Worm (Caenorhabditis elegans) whole organism, late embryonic: Measurements from ENCODE around the gene hsp-16.2.

Source experiments
- C38D4.7 ChIP-seq: fragments of 200-800 bp; sonication (Bioruptor generic); optimal IDR thresholded peaks from 2 replicates; lab custom pipeline; 2018; ENCODE audit warnings: mild to moderate bottlenecking, missing genetic modification characterization, moderate library complexity, missing compliant biosample characterization
- K02D7.2 ChIP-seq: sonication (generic microtip); optimal IDR thresholded peaks from 2 replicates; lab custom pipeline; 2017; ENCODE audit warnings: mild to moderate bottlenecking, missing genetic modification characterization, missing compliant biosample characterization
- T23F11.4 ChIP-seq: fragments of 200-800 bp; sonication (Bioruptor generic); optimal IDR thresholded peaks from 2 replicates; lab custom pipeline; 2018; ENCODE audit warnings: mild to moderate bottlenecking, missing genetic modification characterization, missing compliant biosample characterization
- ahr-1 ChIP-seq: sonication (generic microtip); optimal IDR thresholded peaks from 2 replicates; lab custom pipeline; 2016; ENCODE audit warnings: missing genetic modification characterization, missing compliant biosample characterization
- ama-1 ChIP-seq: fragments of 150-350 bp; optimal IDR thresholded peaks from 2 replicates; lab custom pipeline; 2014
- ceh-14 ChIP-seq: sonication (generic microtip); optimal IDR thresholded peaks from 2 replicates; lab custom pipeline; 2016; ENCODE audit warnings: missing genotype, missing genetic modification characterization, missing compliant biosample characterization
- ceh-19 ChIP-seq: fragments of 200-800 bp; sonication (Bioruptor generic); optimal IDR thresholded peaks from 2 replicates; lab custom pipeline; 2018; ENCODE audit warnings: mild to moderate bottlenecking, missing genetic modification characterization, missing compliant biosample characterization
- ceh-22 ChIP-seq: sonication (generic microtip); optimal IDR thresholded peaks from 2 replicates; lab custom pipeline; 2017; ENCODE audit warnings: missing biosample characterization, missing genetic modification characterization
- ceh-24 ChIP-seq: sonication (generic microtip); optimal IDR thresholded peaks from 2 replicates; lab custom pipeline; 2016; ENCODE audit warnings: mild to moderate bottlenecking, missing genetic modification characterization, missing compliant biosample characterization
- ceh-31 ChIP-seq: sonication (generic microtip); optimal IDR thresholded peaks from 2 replicates; lab custom pipeline; 2016; ENCODE audit warnings: missing genetic modification characterization, missing compliant biosample characterization
- ceh-34 ChIP-seq: sonication (generic microtip); optimal IDR thresholded peaks from 2 replicates; lab custom pipeline; 2016; ENCODE audit warnings: mild to moderate bottlenecking, missing genetic modification characterization, missing compliant biosample characterization
- ceh-45 ChIP-seq: fragments of 200-800 bp; sonication (Bioruptor generic); IDR thresholded peaks from 2 replicates; pipeline ENCODE4 v1.3.6; 2022; ENCODE audit warnings: missing genetic modification reagents, missing genetic modification characterization, missing compliant biosample characterization
- ceh-6 ChIP-seq: fragments of 200-800 bp; sonication (Bioruptor generic); optimal IDR thresholded peaks from 2 replicates; lab custom pipeline; 2018; ENCODE audit warnings: mild to moderate bottlenecking, missing genetic modification characterization, missing compliant biosample characterization
- ceh-9 ChIP-seq: sonication (generic microtip); optimal IDR thresholded peaks from 2 replicates; lab custom pipeline; 2016; ENCODE audit warnings: mild to moderate bottlenecking, missing genetic modification characterization, inconsistent platforms, missing compliant biosample characterization
- che-1 ChIP-seq: sonication (generic microtip); optimal IDR thresholded peaks from 2 replicates; lab custom pipeline; 2016; ENCODE audit warnings: mild to moderate bottlenecking, missing genetic modification characterization, missing compliant biosample characterization
- dve-1 ChIP-seq: sonication (generic microtip); optimal IDR thresholded peaks from 2 replicates; lab custom pipeline; 2017; ENCODE audit warnings: antibody characterized with exemption, mild to moderate bottlenecking, missing genetic modification characterization, missing compliant biosample characterization
- elt-2 ChIP-seq: sonication (generic microtip); optimal IDR thresholded peaks from 2 replicates; lab custom pipeline; 2016; ENCODE audit warnings: missing genetic modification reagents, missing genetic modification characterization, missing compliant biosample characterization
- fax-1 ChIP-seq: sonication (generic microtip); optimal IDR thresholded peaks from 2 replicates; lab custom pipeline; 2016; ENCODE audit warnings: missing genotype, missing genetic modification characterization, missing compliant biosample characterization
- fkh-10 ChIP-seq: fragments of 150-350 bp; optimal IDR thresholded peaks from 2 replicates; lab custom pipeline; 2014; ENCODE audit warnings: missing biosample characterization, missing genetic modification reagents, missing genetic modification characterization
- fkh-6 ChIP-seq: sonication (generic microtip); optimal IDR thresholded peaks from 2 replicates; lab custom pipeline; 2016; ENCODE audit warnings: missing genetic modification characterization, missing compliant biosample characterization
- gmeb-2 ChIP-seq: sonication (generic microtip); optimal IDR thresholded peaks from 2 replicates; lab custom pipeline; 2016; ENCODE audit warnings: missing genetic modification characterization, inconsistent platforms, missing compliant biosample characterization
- hlh-13 ChIP-seq: fragments of 200-800 bp; sonication (Bioruptor generic); optimal IDR thresholded peaks from 2 replicates; lab custom pipeline; 2018; ENCODE audit warnings: mild to moderate bottlenecking, missing genetic modification characterization, missing compliant biosample characterization
- hlh-15 ChIP-seq: sonication (generic microtip); optimal IDR thresholded peaks from 2 replicates; lab custom pipeline; 2016; ENCODE audit warnings: missing genetic modification characterization, missing compliant biosample characterization
- lim-6 ChIP-seq: sonication (generic microtip); optimal IDR thresholded peaks from 2 replicates; lab custom pipeline; 2016; ENCODE audit warnings: missing genetic modification characterization, missing compliant biosample characterization
- lin-11 ChIP-seq: fragments of 200-800 bp; sonication (Bioruptor generic); optimal IDR thresholded peaks from 2 replicates; lab custom pipeline; 2018; ENCODE audit warnings: mild to moderate bottlenecking, missing genetic modification characterization, missing compliant biosample characterization
- madf-2 ChIP-seq: sonication (generic microtip); optimal IDR thresholded peaks from 2 replicates; lab custom pipeline; 2017; ENCODE audit warnings: missing genetic modification characterization, missing compliant biosample characterization
- nfya-1 ChIP-seq: sonication (generic microtip); optimal IDR thresholded peaks from 2 replicates; lab custom pipeline; 2017; ENCODE audit warnings: missing genetic modification characterization, mild to moderate bottlenecking, missing compliant biosample characterization, antibody characterized with exemption, moderate library complexity
- nhr-232 ChIP-seq: sonication (generic microtip); optimal IDR thresholded peaks from 2 replicates; lab custom pipeline; 2016; ENCODE audit warnings: missing genetic modification characterization, missing compliant biosample characterization
- odd-2 ChIP-seq: sonication (generic microtip); optimal IDR thresholded peaks from 2 replicates; lab custom pipeline; 2017; ENCODE audit warnings: antibody characterized with exemption, mild to moderate bottlenecking, missing genetic modification characterization, missing compliant biosample characterization
- pat-9 ChIP-seq: fragments of 200-800 bp; sonication (Bioruptor generic); optimal IDR thresholded peaks from 2 replicates; lab custom pipeline; 2018; ENCODE audit warnings: mild to moderate bottlenecking, missing genetic modification characterization, moderate library complexity, missing compliant biosample characterization
- pha-2 ChIP-seq: sonication (generic microtip); optimal IDR thresholded peaks from 2 replicates; lab custom pipeline; 2017; ENCODE audit warnings: mild to moderate bottlenecking, missing genetic modification characterization, missing compliant biosample characterization
- pqm-1 ChIP-seq: sonication (generic microtip); optimal IDR thresholded peaks from 2 replicates; lab custom pipeline; 2016; ENCODE audit warnings: missing genetic modification characterization, missing compliant biosample characterization
- pros-1 ChIP-seq: fragments of 150-350 bp; optimal IDR thresholded peaks from 2 replicates; lab custom pipeline; 2014; ENCODE audit warnings: missing biosample characterization, missing genetic modification reagents, missing genetic modification characterization
- sox-2 ChIP-seq: fragments of 200-800 bp; sonication (Bioruptor generic); IDR thresholded peaks from 2 replicates; pipeline ENCODE4 v1.3.6; 2022; ENCODE audit warnings: missing genetic modification reagents, missing genetic modification characterization, missing compliant biosample characterization
- sox-4 ChIP-seq: sonication (generic microtip); optimal IDR thresholded peaks from 2 replicates; lab custom pipeline; 2017; ENCODE audit warnings: mild to moderate bottlenecking, missing genetic modification characterization, inconsistent platforms, missing compliant biosample characterization
- syd-9 ChIP-seq: sonication (generic microtip); optimal IDR thresholded peaks from 2 replicates; lab custom pipeline; 2016; ENCODE audit warnings: mild to moderate bottlenecking, missing genetic modification characterization, moderate library complexity, missing compliant biosample characterization
- tbx-2 ChIP-seq: sonication (generic microtip); optimal IDR thresholded peaks from 2 replicates; lab custom pipeline; 2016; ENCODE audit warnings: missing genetic modification characterization, missing compliant biosample characterization
- ttx-3 ChIP-seq: sonication (generic microtip); optimal IDR thresholded peaks from 2 replicates; lab custom pipeline; 2016; ENCODE audit warnings: missing genetic modification reagents, missing genetic modification characterization, missing compliant biosample characterization
- unc-42 ChIP-seq: sonication (generic microtip); optimal IDR thresholded peaks from 2 replicates; lab custom pipeline; 2016; ENCODE audit warnings: missing genotype, missing genetic modification characterization, missing compliant biosample characterization
- unc-86 ChIP-seq: sonication (generic microtip); optimal IDR thresholded peaks from 2 replicates; lab custom pipeline; 2016; ENCODE audit warnings: missing genetic modification characterization, missing compliant biosample characterization
- zip-5 ChIP-seq: sonication (generic microtip); optimal IDR thresholded peaks from 2 replicates; lab custom pipeline; 2016; ENCODE audit warnings: missing genetic modification characterization, missing compliant biosample characterization
- ztf-16 ChIP-seq: sonication (generic microtip); optimal IDR thresholded peaks from 2 replicates; lab custom pipeline; 2017; ENCODE audit warnings: missing genetic modification characterization, missing compliant biosample characterization

Gene hsp-16.2

ce11 chrV:1845977-1846376, 41.2 kb upstream of the hsp-16.2 start, which contains the start of gene T10B5.7:
TSS of gene T10B5.7 (plus strand) at chrV:1846201.
- TF ChIP-seq hlh-13 (GFP tag; lab: Kevin White, UChicago): no peak
- no peak for TF ChIP-seq ceh-9
- TF ChIP-seq pat-9 (tag; lab: Kevin White, UChicago): no peak
- no peak for TF ChIP-seq nhr-232
- peak; percentile 79 for TF ChIP-seq elt-2 (tag; lab: Kevin White, UChicago)
- no peak for TF ChIP-seq unc-86 (tag; lab: Kevin White, UChicago)
- TF ChIP-seq ceh-14 (tag; lab: Kevin White, UChicago): no peak
- TF ChIP-seq, all 69 proteins: peak for 1

ce11 chrV:1841744-1842143, 37.0 kb upstream of the hsp-16.2 start, which contains the start of gene T10B5.8:
TSS of gene T10B5.8 (plus strand) at chrV:1842044.
- TF ChIP-seq fax-1 (no peak), ama-1 (lab: Kevin White, UChicago) (no peak), K02D7.2 (tag; lab: Kevin White, UChicago) (no peak), ceh-14 (tag; lab: Kevin White, UChicago) (no peak), syd-9 (no peak), fkh-10 (GFP tag; lab: Kevin White, UChicago) (no peak), dve-1 (no peak), ceh-9 (no peak), ceh-22 (no peak), unc-42 (tag; lab: Kevin White, UChicago) (no peak), sox-4 (tag; lab: Kevin White, UChicago) (no peak), gmeb-2 (tag; lab: Kevin White, UChicago) (no peak)

- TF ChIP-seq elt-2 (tag; lab: Kevin White, UChicago) (peak; percentile 29), ceh-19 (GFP tag; lab: Kevin White, UChicago) (no peak)
- TF ChIP-seq, all 69 proteins: peak for 1
These were observed 25.2 kb upstream of the hsp-16.2 start, which contains the start of gene Y32G9B.1 for ce11 chrV:1829973-1830372. TSS of gene Y32G9B.1 (minus strand) at chrV:1830073.

ce11 chrV:1824528-1824927, 19.8 kb upstream of the hsp-16.2 start:
- TF ChIP-seq pros-1 (tag; lab: Kevin White, UChicago): no peak
- no peak for TF ChIP-seq ceh-6 (GFP tag; lab: Kevin White, UChicago)
- no peak for TF ChIP-seq nfya-1 (tag; lab: Kevin White, UChicago)

ce11 chrV:1821287-1821686, 16.5 kb upstream of the hsp-16.2 start, which contains the start of the genes gly-7 and mrpl-39:
TSS of gene gly-7 (minus strand) at chrV:1821323.
TSS of gene mrpl-39 (plus strand) at chrV:1821579.
- TF ChIP-seq ama-1 (lab: Kevin White, UChicago): no peak
- no peak for TF ChIP-seq dve-1
- TF ChIP-seq T23F11.4 (GFP tag; lab: Kevin White, UChicago): no peak
- no peak for TF ChIP-seq ceh-6 (GFP tag; lab: Kevin White, UChicago)
- TF ChIP-seq ztf-16 (tag; lab: Kevin White, UChicago): peak; percentile 47
- peak; percentile 27 for TF ChIP-seq ttx-3 (tag; lab: Kevin White, UChicago)
- peak; percentile 50 for TF ChIP-seq madf-2 (tag; lab: Kevin White, UChicago)
- peak; percentile 35 for TF ChIP-seq ceh-31 (tag; lab: Kevin White, UChicago)
- TF ChIP-seq zip-5 (tag; lab: Kevin White, UChicago): peak; percentile 16
- TF ChIP-seq fkh-10 (GFP tag; lab: Kevin White, UChicago): no peak
- no peak for TF ChIP-seq fkh-6 (tag; lab: Kevin White, UChicago)
- no peak for TF ChIP-seq unc-42 (tag; lab: Kevin White, UChicago)
- TF ChIP-seq gmeb-2 (tag; lab: Kevin White, UChicago): peak; percentile 47
- peak; percentile 59 for TF ChIP-seq nfya-1 (tag; lab: Kevin White, UChicago)
- TF ChIP-seq odd-2 (tag; lab: Kevin White, UChicago): peak; percentile 7
- peak; percentile 48 for TF ChIP-seq pat-9 (tag; lab: Kevin White, UChicago)
- peak; percentile 27 for TF ChIP-seq unc-86 (tag; lab: Kevin White, UChicago)
- TF ChIP-seq pqm-1 (tag; lab: Kevin White, UChicago): no peak
- peak; percentile 37; the same call in 1 of the 2 replicates for TF ChIP-seq ceh-45 (GFP tag; lab: Robert Waterston, UW)
- peak; percentile 55 for TF ChIP-seq tbx-2 (tag; lab: Kevin White, UChicago)
- TF ChIP-seq ceh-19 (GFP tag; lab: Kevin White, UChicago): peak; percentile 14
- no peak for TF ChIP-seq syd-9
- TF ChIP-seq pha-2 (tag; lab: Kevin White, UChicago): peak; percentile 33
- peak; percentile 15 for TF ChIP-seq ceh-34
- peak; percentile 47 for TF ChIP-seq che-1 (tag; lab: Kevin White, UChicago)
- no peak for TF ChIP-seq lim-6 (tag; lab: Kevin White, UChicago)
- peak; percentile 6 for TF ChIP-seq ahr-1 (tag; lab: Kevin White, UChicago)
- peak; percentile 61 for TF ChIP-seq lin-11 (tag; lab: Kevin White, UChicago)
- TF ChIP-seq sox-4 (tag; lab: Kevin White, UChicago): peak; percentile 44
- peak; percentile 8 for TF ChIP-seq hlh-15 (tag; lab: Kevin White, UChicago)
- no peak for TF ChIP-seq sox-2 (GFP tag; lab: Robert Waterston, UW)
- no peak for TF ChIP-seq ceh-24 (tag; lab: Kevin White, UChicago)
- TF ChIP-seq C38D4.7: peak; percentile 59
- TF ChIP-seq pros-1 (tag; lab: Kevin White, UChicago): no peak
